Worm (Caenorhabditis elegans) whole organism, mixed stage, embryonic: ENCODE measurements around the gene abu-14.

Source experiments
- cnd-1 ChIP-seq: fragments of 200-800 bp; sonication (Bioruptor generic); optimal IDR thresholded peaks from 2 replicates; lab custom pipeline; 2018; ENCODE audit warnings: mild to moderate bottlenecking, missing genetic modification characterization, missing compliant biosample characterization
- nhr-28 ChIP-seq: fragments of 150-350 bp; optimal IDR thresholded peaks from 2 replicates; lab custom pipeline; 2014; ENCODE audit warnings: missing biosample characterization, missing genetic modification characterization
- pha-4 ChIP-seq: fragments of 150-350 bp; optimal IDR thresholded peaks from 2 replicates; lab custom pipeline; 2018; ENCODE audit warnings: missing biosample characterization, missing genetic modification reagents, missing genetic modification characterization
- snpc-4 ChIP-seq: fragments of 150-350 bp; optimal IDR thresholded peaks from 2 replicates; lab custom pipeline; 2014; ENCODE audit warnings: missing biosample characterization, missing genetic modification characterization
- unc-62 ChIP-seq: fragments of 150-350 bp; optimal IDR thresholded peaks from 2 replicates; lab custom pipeline; 2014; ENCODE audit warnings: missing biosample characterization, missing genetic modification reagents, missing genetic modification characterization

DNA sequence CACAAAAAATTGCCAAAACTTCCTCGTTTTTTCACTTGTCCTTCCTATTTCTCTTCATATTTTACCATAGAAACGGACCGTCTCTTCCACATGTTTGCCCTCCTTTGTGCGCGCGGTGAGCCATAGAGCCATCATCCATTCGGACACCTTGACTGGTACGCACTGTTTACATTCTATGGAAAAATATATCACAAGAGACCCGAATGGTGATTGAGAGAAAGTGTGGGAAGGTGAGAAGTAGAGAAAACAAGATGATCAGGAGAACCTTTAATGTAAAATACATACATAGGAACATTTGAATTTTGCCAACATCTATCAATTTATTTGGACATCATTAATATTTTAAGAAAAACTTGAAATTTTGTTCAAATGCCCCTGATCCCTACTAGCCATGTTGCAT, 41.1 kb downstream of the abu-14 start:
- TF ChIP-seq pha-4 (tag; lab: Kevin White, UChicago) (peak; percentile 53), unc-62 (no peak), nhr-28 (no peak), snpc-4 (tag; lab: Kevin White, UChicago) (no peak), cnd-1 (tag; lab: Kevin White, UChicago) (no peak)
